Worm (Caenorhabditis elegans) whole organism, late embryonic: ENCODE measurements around the gene fbxa-115.

Experiments used
- C08G9.2 ChIP-seq: sonication (generic microtip); optimal IDR thresholded peaks from 2 replicates; lab custom pipeline; 2016; ENCODE audit warnings: mild to moderate bottlenecking, missing genetic modification characterization, moderate library complexity, missing compliant biosample characterization
- K02D7.2 ChIP-seq: sonication (generic microtip); optimal IDR thresholded peaks from 2 replicates; lab custom pipeline; 2017; ENCODE audit warnings: mild to moderate bottlenecking, missing genetic modification characterization, missing compliant biosample characterization
- T23F11.4 ChIP-seq: fragments of 200-800 bp; sonication (Bioruptor generic); optimal IDR thresholded peaks from 2 replicates; lab custom pipeline; 2018; ENCODE audit warnings: mild to moderate bottlenecking, missing genetic modification characterization, missing compliant biosample characterization
- Y22D7AL.16 ChIP-seq: sonication (generic microtip); optimal IDR thresholded peaks from 2 replicates; lab custom pipeline; 2016; ENCODE audit warnings: missing genetic modification characterization, missing compliant biosample characterization
- ama-1 ChIP-seq: fragments of 150-350 bp; optimal IDR thresholded peaks from 2 replicates; lab custom pipeline; 2014
- ceh-18 ChIP-seq: sonication (generic microtip); optimal IDR thresholded peaks from 2 replicates; lab custom pipeline; 2016; ENCODE audit warnings: missing genetic modification characterization, missing compliant biosample characterization
- ceh-19 ChIP-seq: fragments of 200-800 bp; sonication (Bioruptor generic); optimal IDR thresholded peaks from 2 replicates; lab custom pipeline; 2018; ENCODE audit warnings: mild to moderate bottlenecking, missing genetic modification characterization, missing compliant biosample characterization
- ceh-2 ChIP-seq: sonication (generic microtip); optimal IDR thresholded peaks from 2 replicates; lab custom pipeline; 2016; ENCODE audit warnings: missing genotype, missing genetic modification characterization, missing compliant biosample characterization
- ceh-24 ChIP-seq: sonication (generic microtip); optimal IDR thresholded peaks from 2 replicates; lab custom pipeline; 2016; ENCODE audit warnings: mild to moderate bottlenecking, missing genetic modification characterization, missing compliant biosample characterization
- ceh-30 ChIP-seq: fragments of 150-350 bp; optimal IDR thresholded peaks from 2 replicates; lab custom pipeline; 2014; ENCODE audit warnings: missing biosample characterization, missing genetic modification characterization
- ceh-31 ChIP-seq: sonication (generic microtip); optimal IDR thresholded peaks from 2 replicates; lab custom pipeline; 2016; ENCODE audit warnings: missing genetic modification characterization, missing compliant biosample characterization
- ceh-34 ChIP-seq: sonication (generic microtip); optimal IDR thresholded peaks from 2 replicates; lab custom pipeline; 2016; ENCODE audit warnings: mild to moderate bottlenecking, missing genetic modification characterization, missing compliant biosample characterization
- ceh-48 ChIP-seq: sonication (generic microtip); optimal IDR thresholded peaks from 2 replicates; lab custom pipeline; 2016; ENCODE audit warnings: missing genetic modification characterization, inconsistent platforms, missing compliant biosample characterization
- ceh-6 ChIP-seq: fragments of 200-800 bp; sonication (Bioruptor generic); optimal IDR thresholded peaks from 2 replicates; lab custom pipeline; 2018; ENCODE audit warnings: mild to moderate bottlenecking, missing genetic modification characterization, missing compliant biosample characterization
- che-1 ChIP-seq: sonication (generic microtip); optimal IDR thresholded peaks from 2 replicates; lab custom pipeline; 2016; ENCODE audit warnings: mild to moderate bottlenecking, missing genetic modification characterization, missing compliant biosample characterization
- dve-1 ChIP-seq: sonication (generic microtip); optimal IDR thresholded peaks from 2 replicates; lab custom pipeline; 2017; ENCODE audit warnings: antibody characterized with exemption, mild to moderate bottlenecking, missing genetic modification characterization, missing compliant biosample characterization
- elt-2 ChIP-seq: sonication (generic microtip); optimal IDR thresholded peaks from 2 replicates; lab custom pipeline; 2016; ENCODE audit warnings: missing genetic modification reagents, missing genetic modification characterization, missing compliant biosample characterization
- elt-4 ChIP-seq: sonication (generic microtip); optimal IDR thresholded peaks from 2 replicates; lab custom pipeline; 2016; ENCODE audit warnings: missing genetic modification characterization, missing compliant biosample characterization
- fkh-10 ChIP-seq: fragments of 150-350 bp; optimal IDR thresholded peaks from 2 replicates; lab custom pipeline; 2014; ENCODE audit warnings: missing biosample characterization, missing genetic modification reagents, missing genetic modification characterization
- gmeb-2 ChIP-seq: sonication (generic microtip); optimal IDR thresholded peaks from 2 replicates; lab custom pipeline; 2016; ENCODE audit warnings: missing genetic modification characterization, inconsistent platforms, missing compliant biosample characterization
- hlh-30 ChIP-seq: sonication (generic microtip); optimal IDR thresholded peaks from 2 replicates; lab custom pipeline; 2017; ENCODE audit warnings: antibody characterized with exemption, missing genetic modification characterization, missing compliant biosample characterization; ENCODE audit not compliant: insufficient read depth
- hlh-6 ChIP-seq: sonication (generic microtip); optimal IDR thresholded peaks from 2 replicates; lab custom pipeline; 2016; ENCODE audit warnings: missing genotype, missing genetic modification characterization, missing compliant biosample characterization
- lim-6 ChIP-seq: sonication (generic microtip); optimal IDR thresholded peaks from 2 replicates; lab custom pipeline; 2016; ENCODE audit warnings: missing genetic modification characterization, missing compliant biosample characterization
- lin-11 ChIP-seq: fragments of 200-800 bp; sonication (Bioruptor generic); optimal IDR thresholded peaks from 2 replicates; lab custom pipeline; 2018; ENCODE audit warnings: mild to moderate bottlenecking, missing genetic modification characterization, missing compliant biosample characterization
- nhr-11 ChIP-seq: fragments of 150-350 bp; optimal IDR thresholded peaks from 2 replicates; lab custom pipeline; 2014; ENCODE audit warnings: missing biosample characterization, missing genetic modification characterization
- nhr-232 ChIP-seq: sonication (generic microtip); optimal IDR thresholded peaks from 2 replicates; lab custom pipeline; 2016; ENCODE audit warnings: missing genetic modification characterization, missing compliant biosample characterization
- npax-4 ChIP-seq: sonication (generic microtip); optimal IDR thresholded peaks from 2 replicates; lab custom pipeline; 2016; ENCODE audit warnings: missing genetic modification characterization, missing compliant biosample characterization
- odd-2 ChIP-seq: sonication (generic microtip); optimal IDR thresholded peaks from 2 replicates; lab custom pipeline; 2017; ENCODE audit warnings: antibody characterized with exemption, mild to moderate bottlenecking, missing genetic modification characterization, missing compliant biosample characterization
- pag-3 ChIP-seq: sonication (generic microtip); optimal IDR thresholded peaks from 2 replicates; lab custom pipeline; 2016; ENCODE audit warnings: missing compliant biosample characterization, missing genetic modification characterization, borderline replicate concordance
- pha-2 ChIP-seq: sonication (generic microtip); optimal IDR thresholded peaks from 2 replicates; lab custom pipeline; 2017; ENCODE audit warnings: mild to moderate bottlenecking, missing genetic modification characterization, missing compliant biosample characterization
- pqm-1 ChIP-seq: sonication (generic microtip); optimal IDR thresholded peaks from 2 replicates; lab custom pipeline; 2016; ENCODE audit warnings: missing genetic modification characterization, missing compliant biosample characterization
- ref-2 ChIP-seq: sonication (generic microtip); optimal IDR thresholded peaks from 2 replicates; lab custom pipeline; 2016; ENCODE audit warnings: missing genetic modification characterization, missing compliant biosample characterization
- rnt-1 ChIP-seq: sonication (generic microtip); optimal IDR thresholded peaks from 2 replicates; lab custom pipeline; 2016; ENCODE audit warnings: missing genetic modification characterization, missing compliant biosample characterization
- sdc-2 ChIP-seq: sonication (generic microtip); optimal IDR thresholded peaks from 2 replicates; lab custom pipeline; 2016; ENCODE audit warnings: missing genotype, missing genetic modification characterization, missing compliant biosample characterization
- sox-4 ChIP-seq: sonication (generic microtip); optimal IDR thresholded peaks from 2 replicates; lab custom pipeline; 2017; ENCODE audit warnings: mild to moderate bottlenecking, missing genetic modification characterization, inconsistent platforms, missing compliant biosample characterization
- ttx-3 ChIP-seq: sonication (generic microtip); optimal IDR thresholded peaks from 2 replicates; lab custom pipeline; 2016; ENCODE audit warnings: missing genetic modification reagents, missing genetic modification characterization, missing compliant biosample characterization
- unc-3 ChIP-seq, 2 experiments: fragments of 200-800 bp in 1 of 2; sonication (Bioruptor generic) in 1 of 2; sonication (generic microtip) in 1 of 2; conservative IDR thresholded peaks in 1 of 2; optimal IDR thresholded peaks in 1 of 2; 2 replicates each; pipeline versions ENCODE4 v1.3.6 to Lab custom; 2016 to 2022; ENCODE audit warnings: missing compliant biosample characterization in 2 of 2, missing genetic modification characterization in 2 of 2, missing genetic modification reagents in 1 of 2
- ztf-16 ChIP-seq: sonication (generic microtip); optimal IDR thresholded peaks from 2 replicates; lab custom pipeline; 2017; ENCODE audit warnings: missing genetic modification characterization, missing compliant biosample characterization

The fbxa-115 gene

DNA sequence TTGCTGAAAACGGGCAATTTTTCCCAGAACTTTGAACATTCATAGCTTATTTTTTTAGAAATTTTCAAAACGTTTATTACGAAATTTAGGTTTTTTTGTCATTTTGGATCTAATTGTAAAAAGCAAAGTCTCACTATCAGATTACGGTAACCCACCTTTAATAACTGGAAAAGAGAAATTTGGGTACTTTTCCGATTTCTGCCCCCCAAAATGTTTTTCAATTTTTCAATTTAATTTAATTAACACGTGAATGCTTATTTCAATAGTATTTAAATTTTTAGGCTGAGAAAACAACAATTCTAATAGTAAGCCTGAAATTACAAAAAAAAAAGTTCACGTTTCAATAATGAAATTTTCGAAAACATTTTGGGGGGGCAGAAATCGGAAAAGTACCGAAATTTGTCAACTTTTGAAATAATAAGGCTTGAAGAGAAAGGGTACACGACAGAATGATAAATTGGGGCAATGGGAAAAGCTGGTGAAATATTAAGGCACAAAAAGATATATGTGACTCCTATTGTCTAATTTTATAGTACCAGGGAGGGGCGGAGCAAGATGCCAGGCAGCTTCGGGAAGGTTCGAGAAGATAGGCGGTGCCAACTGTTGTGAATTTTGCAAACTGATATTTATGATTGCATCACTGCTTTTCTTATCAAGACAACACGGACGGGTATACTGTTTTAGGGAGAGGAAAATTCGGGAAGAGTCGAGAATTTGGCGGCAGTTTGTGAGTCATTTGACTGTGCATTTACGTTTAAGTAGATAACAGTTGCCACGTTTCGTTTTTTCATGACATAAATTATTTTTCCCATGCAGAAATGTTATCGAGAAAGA, 27.7 kb downstream of the fbxa-115 start, which contains the start of gene F19B2.5:
Gene F19B2.5 (minus strand): TSS at position 107 of the 834 bp plus-strand sequence.
- TF ChIP-seq elt-2 (tag; lab: Kevin White, UChicago) (peak; percentile 69), Y22D7AL.16 (tag; lab: Kevin White, UChicago) (no peak)

DNA sequence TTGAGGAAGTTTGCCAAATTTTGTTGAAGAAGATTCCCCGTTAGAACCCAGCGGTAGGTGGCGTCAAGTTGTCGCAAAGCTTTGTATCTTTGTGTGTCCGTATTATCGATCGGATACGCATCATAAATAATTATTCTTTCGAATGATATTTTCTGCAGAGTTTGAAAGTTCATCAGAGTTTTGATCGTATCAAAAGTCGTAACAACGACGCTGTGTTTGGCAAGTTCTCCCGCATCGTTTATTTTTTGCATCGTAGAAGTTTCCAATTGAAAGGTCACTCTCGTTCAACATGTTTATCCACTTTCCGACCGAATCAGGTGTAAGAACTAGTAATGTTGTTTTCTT, 28.9 kb downstream of the fbxa-115 start:
- no peak for TF ChIP-seq elt-4 (tag; lab: Kevin White, UChicago)
- TF ChIP-seq ceh-24 (tag; lab: Kevin White, UChicago): no peak
- no peak for TF ChIP-seq ceh-31
- TF ChIP-seq ceh-48 (tag; lab: Kevin White, UChicago): no peak
- no peak for TF ChIP-seq Y22D7AL.16 (tag; lab: Kevin White, UChicago)
- no peak for TF ChIP-seq ref-2 (tag; lab: Kevin White, UChicago)
- no peak for TF ChIP-seq ceh-34 (tag; lab: Kevin White, UChicago)
- TF ChIP-seq pha-2 (tag; lab: Kevin White, UChicago): no peak
- no peak for TF ChIP-seq unc-3 (GFP tag; conservative IDR thresholded peaks at IDR 0.05; lab: Robert Waterston, UW)
- no peak for TF ChIP-seq unc-3 (tag; optimal IDR thresholded peaks at IDR 0.05; lab: Kevin White, UChicago)
- no peak for TF ChIP-seq che-1
- no peak for TF ChIP-seq ama-1 (lab: Kevin White, UChicago)

DNA sequence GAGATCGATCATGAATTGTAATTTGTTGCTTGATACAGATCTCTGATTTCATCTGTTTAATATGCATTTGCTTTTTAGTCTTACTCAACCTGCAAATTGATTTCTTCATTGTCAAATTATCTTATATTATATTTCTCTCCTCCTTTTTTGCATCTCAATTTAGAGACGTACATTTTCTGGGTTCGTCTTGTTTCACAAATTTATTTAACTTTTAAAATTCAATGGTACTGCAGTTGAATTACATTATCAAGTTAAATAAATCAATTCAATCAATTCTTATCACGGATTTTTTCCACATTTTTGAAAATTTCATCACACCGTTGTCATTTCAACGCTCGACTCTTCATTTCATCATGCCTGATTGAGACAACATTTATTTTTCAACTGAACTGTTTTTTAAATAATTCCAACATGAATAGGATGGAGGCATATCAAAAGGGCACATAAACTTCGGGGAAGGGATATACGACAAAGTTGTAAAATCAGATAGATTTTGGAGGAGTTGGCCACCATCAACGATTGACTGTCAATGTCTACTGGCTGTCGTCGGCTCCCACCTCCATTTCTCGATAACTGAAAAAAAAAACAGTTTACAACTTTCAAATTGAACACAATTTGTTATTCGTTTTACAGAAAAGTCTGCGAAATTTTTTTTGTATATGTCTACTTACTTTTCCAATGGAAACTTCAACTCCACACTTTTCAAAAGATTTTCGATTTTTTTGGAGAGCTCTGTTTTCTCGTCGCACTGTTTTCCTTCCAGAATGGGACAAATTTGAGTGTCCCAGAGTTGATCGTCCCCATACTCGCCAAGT, 29.5 kb downstream of the fbxa-115 start:
- TF ChIP-seq ceh-31 (no peak), ceh-2 (tag; lab: Kevin White, UChicago) (no peak)

DNA sequence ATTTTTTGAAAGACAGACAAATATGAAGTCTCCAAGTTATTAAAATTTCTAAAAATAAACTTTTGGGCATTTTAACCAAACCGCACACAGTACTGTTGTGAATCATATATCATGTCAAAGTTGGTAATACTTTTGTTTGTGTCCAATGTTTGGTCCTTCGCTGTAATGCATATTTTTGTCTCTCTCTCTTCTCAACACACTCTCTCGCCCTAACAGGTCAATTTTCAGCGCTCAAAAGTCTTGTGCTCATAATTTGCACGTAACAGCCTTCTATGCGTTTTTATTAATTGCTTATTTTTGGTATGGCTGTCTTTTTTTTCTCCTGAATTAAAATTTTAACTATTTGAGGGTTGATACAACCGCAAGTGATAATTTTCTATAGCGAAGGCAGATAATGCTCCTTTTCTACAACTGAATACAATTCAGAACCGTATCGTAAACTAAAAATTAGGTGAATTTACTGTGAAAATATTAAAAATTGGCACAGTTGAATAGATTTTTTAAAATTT, 30.1 kb downstream of the fbxa-115 start:
- TF ChIP-seq T23F11.4 (GFP tag; lab: Kevin White, UChicago) (no peak), hlh-6 (no peak), fkh-10 (GFP tag; lab: Kevin White, UChicago) (no peak), rnt-1 (tag; lab: Kevin White, UChicago) (no peak), nhr-232 (tag; lab: Kevin White, UChicago) (no peak)

DNA sequence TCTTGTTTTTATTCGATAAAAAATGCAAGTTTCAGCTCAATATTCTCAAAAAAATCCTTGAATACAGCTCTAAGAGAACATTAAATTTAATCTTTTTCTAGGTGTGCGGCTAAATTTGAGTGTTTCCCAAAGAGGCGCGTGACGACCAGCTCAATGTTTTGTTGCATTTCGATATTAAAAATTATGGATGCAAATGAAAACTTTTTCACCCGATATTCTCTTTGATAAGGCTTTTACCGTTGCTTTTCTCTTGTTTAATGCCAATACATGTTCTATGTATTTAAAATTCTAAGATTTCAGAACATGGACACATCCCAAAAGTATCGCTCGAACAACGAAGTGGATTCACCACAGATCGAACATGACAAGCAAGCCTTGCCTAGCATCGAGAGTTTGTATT, 33.7 kb downstream of the fbxa-115 start, which contains the start of gene F19B2.6:
Gene F19B2.6 (plus strand): TSS at position 301 of the 400 bp plus-strand sequence.
- TF ChIP-seq K02D7.2 (no peak), ceh-6 (GFP tag; lab: Kevin White, UChicago) (no peak), ama-1 (lab: Kevin White, UChicago) (no peak), lim-6 (tag; lab: Kevin White, UChicago) (no peak), odd-2 (tag; lab: Kevin White, UChicago) (no peak), dve-1 (tag; lab: Kevin White, UChicago) (no peak), ttx-3 (tag; lab: Kevin White, UChicago) (no peak), nhr-11 (no peak), pha-2 (tag; lab: Kevin White, UChicago) (no peak), C08G9.2 (tag; lab: Kevin White, UChicago) (no peak), ceh-19 (GFP tag; lab: Kevin White, UChicago) (no peak), npax-4 (tag; lab: Kevin White, UChicago) (no peak)

DNA sequence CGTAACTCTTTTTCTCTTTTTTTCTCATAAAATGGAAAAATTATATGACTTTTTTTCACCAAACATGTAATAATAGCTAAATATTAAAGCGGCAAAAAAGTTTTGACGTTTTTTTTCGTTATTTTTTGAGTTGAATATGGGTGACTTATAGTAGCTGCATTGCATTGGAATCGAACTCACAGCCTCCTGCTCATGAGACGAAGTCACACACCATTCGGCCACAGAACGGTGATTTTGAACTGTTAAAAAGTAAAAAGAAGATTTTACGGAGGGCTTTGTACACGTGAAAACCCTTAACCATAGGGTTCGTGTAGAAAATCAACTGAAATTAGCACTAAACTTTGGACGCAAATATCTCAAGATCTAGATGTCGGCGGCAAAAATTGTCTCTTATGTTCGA, 40.1 kb downstream of the fbxa-115 start:
- TF ChIP-seq ref-2 (tag; lab: Kevin White, UChicago) (no peak), ztf-16 (tag; lab: Kevin White, UChicago) (no peak), hlh-30 (tag; lab: Kevin White, UChicago) (no peak), pag-3 (no peak), ceh-18 (no peak), sdc-2 (tag; lab: Kevin White, UChicago) (no peak), lin-11 (tag; lab: Kevin White, UChicago) (no peak), ceh-34 (tag; lab: Kevin White, UChicago) (no peak), pqm-1 (tag; lab: Kevin White, UChicago) (no peak), elt-4 (tag; lab: Kevin White, UChicago) (no peak), ceh-30 (tag; lab: Kevin White, UChicago) (no peak), hlh-6 (no peak), sox-4 (no peak), ama-1 (lab: Kevin White, UChicago) (no peak), gmeb-2 (tag; lab: Kevin White, UChicago) (no peak), nhr-232 (tag; lab: Kevin White, UChicago) (no peak), odd-2 (tag; lab: Kevin White, UChicago) (no peak)
